Worm (Caenorhabditis elegans): Measurements from ENCODE around the gene H08J19.1.

H08J19.1 gene

ce11 chrX:15668053-15668599 is 25.4 kb downstream of the H08J19.1 start:
- TF ChIP-seq lin-14 (GFP tag; optimal IDR thresholded peaks at IDR 0.05) (peak; percentile 21), nhr-76 (tag; optimal IDR thresholded peaks at IDR 0.05) (no peak), efl-1 (optimal IDR thresholded peaks at IDR 0.05) (no peak), efl-1 (GFP tag; optimal IDR thresholded peaks at IDR 0.05 in 1 of 2) (no peak), unc-30 (tag; optimal IDR thresholded peaks at IDR 0.05) (no peak), ets-5 (GFP tag; IDR thresholded peaks at IDR 0.05) (no peak)

ce11 chrX:15668695-15669094 is 26.0 kb downstream of the H08J19.1 start:
- TF ChIP-seq hlh-4 (tag; optimal IDR thresholded peaks at IDR 0.05) (no peak), unc-62 (GFP tag; optimal IDR thresholded peaks at IDR 0.05) (no peak), irx-1 (tag; optimal IDR thresholded peaks at IDR 0.05) (peak; percentile 15), lir-3 (tag; optimal IDR thresholded peaks at IDR 0.05; ENCODE audit: poor library complexity) (no peak), lsy-2 (tag; optimal IDR thresholded peaks at IDR 0.05) (no peak), nhr-47 (tag; optimal IDR thresholded peaks at IDR 0.05) (peak; percentile 31), nhr-71 (tag; optimal IDR thresholded peaks at IDR 0.05) (peak; percentile 59), ceh-63 (GFP tag; optimal IDR thresholded peaks at IDR 0.05) (peak; percentile 52), unc-98 (GFP tag; IDR thresholded peaks at IDR 0.05) (no peak), egl-13 (tag; optimal IDR thresholded peaks at IDR 0.05) (peak; percentile 75), fkh-10 (GFP tag; optimal IDR thresholded peaks at IDR 0.05) (no peak), elt-2 (tag; optimal IDR thresholded peaks at IDR 0.05) (no peak), efl-3 (GFP tag; optimal IDR thresholded peaks at IDR 0.05) (no peak), C16A3.4 (tag; optimal IDR thresholded peaks at IDR 0.05) (no peak), elt-3 (tag; optimal IDR thresholded peaks at IDR 0.05) (no peak), dsc-1 (tag; optimal IDR thresholded peaks at IDR 0.05) (peak; percentile 48), unc-86 (tag; optimal IDR thresholded peaks at IDR 0.05) (peak; percentile 68), vab-15 (tag; optimal IDR thresholded peaks at IDR 0.05) (no peak), F16B12.6 (tag; optimal IDR thresholded peaks at IDR 0.05) (no peak), lin-14 (GFP tag; optimal IDR thresholded peaks at IDR 0.05) (peak; percentile 56), hpl-2 (GFP tag; optimal IDR thresholded peaks at IDR 0.05) (no peak), aha-1 (tag; optimal IDR thresholded peaks at IDR 0.05) (no peak), ceh-82 (tag; optimal IDR thresholded peaks at IDR 0.05) (peak in 1 of 3 experiments; percentile 13), ztf-4 (tag; optimal IDR thresholded peaks at IDR 0.05) (no peak)

- no peak for TF ChIP-seq ceh-88 (GFP tag; IDR thresholded peaks at IDR 0.05)
Observed at ce11 chrX:15675622-15676021, 32.9 kb downstream of the H08J19.1 start, which contains the start of gene F59D12.2. Gene F59D12.2 (minus strand): TSS chrX:15675722.

ce11 chrX:15681393-15681792 is 38.7 kb downstream of the H08J19.1 start, which contains the start of gene gpn-1:
Gene gpn-1 (plus strand): TSS chrX:15681693.
- TF ChIP-seq efl-1 (optimal IDR thresholded peaks at IDR 0.05) (no peak), efl-1 (GFP tag; optimal IDR thresholded peaks at IDR 0.05 in 1 of 2) (no peak), jun-1 (tag; optimal IDR thresholded peaks at IDR 0.05) (no peak), hlh-17 (GFP tag; optimal IDR thresholded peaks at IDR 0.05; ENCODE audit: borderline replicate concordance) (no peak), pax-3 (tag; optimal IDR thresholded peaks at IDR 0.05) (no peak), blmp-1 (tag; optimal IDR thresholded peaks at IDR 0.05) (no peak), C04F5.9 (tag; optimal IDR thresholded peaks at IDR 0.05) (no peak), unc-98 (GFP tag; IDR thresholded peaks at IDR 0.05) (no peak), unc-62 (GFP tag; optimal IDR thresholded peaks at IDR 0.05) (no peak), elt-2 (tag; optimal IDR thresholded peaks at IDR 0.05) (no peak), irx-1 (tag; optimal IDR thresholded peaks at IDR 0.05) (no peak), lin-35 (GFP tag; optimal IDR thresholded peaks at IDR 0.05) (no peak), ceh-82 (tag; optimal IDR thresholded peaks at IDR 0.05) (no peak), nhr-237 (tag; optimal IDR thresholded peaks at IDR 0.05) (no peak), nhr-84 (tag; optimal IDR thresholded peaks at IDR 0.05) (no peak)
